Worm (Caenorhabditis elegans) whole organism, late embryonic: ENCODE results near the gene ttll-12.

Source experiments
- dmd-4 ChIP-seq: sonication (generic microtip); optimal IDR thresholded peaks from 2 replicates; lab custom pipeline; 2016; ENCODE audit warnings: borderline replicate concordance, missing genetic modification characterization, missing compliant biosample characterization
- eyg-1 ChIP-seq: sonication (generic microtip); optimal IDR thresholded peaks from 2 replicates; lab custom pipeline; 2016; ENCODE audit warnings: missing genotype, missing genetic modification characterization, missing compliant biosample characterization
- fkh-10 ChIP-seq: fragments of 150-350 bp; optimal IDR thresholded peaks from 2 replicates; lab custom pipeline; 2014; ENCODE audit warnings: missing biosample characterization, missing genetic modification reagents, missing genetic modification characterization
- mec-3 ChIP-seq: sonication (generic microtip); optimal IDR thresholded peaks from 2 replicates; lab custom pipeline; 2016; ENCODE audit warnings: borderline replicate concordance, missing genetic modification characterization, missing compliant biosample characterization
- pha-2 ChIP-seq: sonication (generic microtip); optimal IDR thresholded peaks from 2 replicates; lab custom pipeline; 2017; ENCODE audit warnings: mild to moderate bottlenecking, missing genetic modification characterization, missing compliant biosample characterization
- sox-4 ChIP-seq: sonication (generic microtip); optimal IDR thresholded peaks from 2 replicates; lab custom pipeline; 2017; ENCODE audit warnings: mild to moderate bottlenecking, missing genetic modification characterization, inconsistent platforms, missing compliant biosample characterization
- tbx-2 ChIP-seq: sonication (generic microtip); optimal IDR thresholded peaks from 2 replicates; lab custom pipeline; 2016; ENCODE audit warnings: missing genetic modification characterization, missing compliant biosample characterization
- ttx-3 ChIP-seq: sonication (generic microtip); optimal IDR thresholded peaks from 2 replicates; lab custom pipeline; 2016; ENCODE audit warnings: missing genetic modification reagents, missing genetic modification characterization, missing compliant biosample characterization

DNA sequence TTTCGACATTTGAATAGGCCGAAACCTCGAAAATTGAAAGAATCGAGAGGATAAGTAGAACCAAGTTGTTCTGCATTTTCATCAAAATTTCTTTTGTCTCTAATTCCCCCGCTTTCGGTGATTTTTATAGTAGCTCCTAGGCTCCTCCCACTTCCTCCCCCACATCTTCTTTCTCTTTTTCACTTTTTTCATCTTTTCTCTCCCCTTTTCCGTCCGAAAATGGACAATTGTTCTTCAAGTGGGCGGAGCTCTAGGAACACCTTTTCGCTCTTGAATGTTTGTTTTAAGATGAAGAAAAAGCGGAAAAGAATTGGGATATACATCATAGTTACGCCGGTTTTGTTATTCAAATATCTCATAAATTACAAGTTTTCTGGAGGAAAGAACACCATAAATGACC, 7.7 kb downstream of the ttll-12 start, which contains the start of gene F42A8.1:
- TF ChIP-seq pha-2 (tag; lab: Kevin White, UChicago) (no peak), sox-4 (tag; lab: Kevin White, UChicago) (no peak), tbx-2 (tag; lab: Kevin White, UChicago) (no peak), dmd-4 (no peak), mec-3 (tag; lab: Kevin White, UChicago) (no peak), ttx-3 (no peak), eyg-1 (tag; lab: Kevin White, UChicago) (no peak), fkh-10 (GFP tag; lab: Kevin White, UChicago) (no peak)
